Fruit fly (Drosophila melanogaster) whole organism, prepupa: ENCODE data around the gene CG34248.

Experiments
- Blimp-1 ChIP-seq: fragments of 200-800 bp; sonication (Bioruptor generic); optimal IDR thresholded peaks from 3 replicates; lab custom pipeline; 2017; ENCODE audit warnings: missing biosample characterization, missing genetic modification characterization, mild to moderate bottlenecking, moderate library complexity, missing genetic modification reagents
- CG10631 ChIP-seq: fragments of 200-800 bp; sonication (Bioruptor generic); optimal IDR thresholded peaks from 2 replicates; lab custom pipeline; 2016; ENCODE audit warnings: missing biosample characterization, missing genetic modification characterization
- CG11294 ChIP-seq: fragments of 200-800 bp; sonication (Bioruptor generic); IDR thresholded peaks from 2 replicates; pipeline ENCODE4 v1.3.6; 2022; ENCODE audit warnings: missing biosample characterization, missing genetic modification characterization
- CG11902 ChIP-seq: fragments of 200-800 bp; sonication (Bioruptor generic); optimal IDR thresholded peaks from 3 replicates; lab custom pipeline; 2016; ENCODE audit warnings: missing biosample characterization, missing genetic modification characterization
- CG15336 ChIP-seq: fragments of 200-800 bp; sonication (Bioruptor generic); IDR thresholded peaks from 2 replicates; pipeline ENCODE4 v1.3.6; 2022; ENCODE audit warnings: missing biosample characterization, missing genetic modification characterization
- CG1621 ChIP-seq: fragments of 200-800 bp; sonication (Bioruptor generic); optimal IDR thresholded peaks from 3 replicates; lab custom pipeline; 2018; ENCODE audit warnings: missing biosample characterization, mild to moderate bottlenecking, missing genetic modification characterization
- CG16779 ChIP-seq: fragments of 200-800 bp; sonication (Bioruptor generic); optimal IDR thresholded peaks from 3 replicates; lab custom pipeline; 2017; ENCODE audit warnings: missing biosample characterization, mild to moderate bottlenecking, missing genetic modification characterization
- CG3032 ChIP-seq: fragments of 200-800 bp; optimal IDR thresholded peaks from 2 replicates; lab custom pipeline; 2019; ENCODE audit warnings: missing biosample characterization, mild to moderate bottlenecking, missing genetic modification characterization, moderate library complexity
- CG31627 ChIP-seq: fragments of 200-800 bp; sonication (Bioruptor generic); optimal IDR thresholded peaks from 3 replicates; lab custom pipeline; 2016; ENCODE audit warnings: missing biosample characterization, missing genetic modification characterization
- CG32006 ChIP-seq: fragments of 200-800 bp; sonication (Bioruptor generic); optimal IDR thresholded peaks from 3 replicates; lab custom pipeline; 2017; ENCODE audit warnings: missing biosample characterization, mild to moderate bottlenecking, missing genetic modification characterization
- CG34406 ChIP-seq: fragments of 200-800 bp; sonication (Bioruptor generic); optimal IDR thresholded peaks from 3 replicates; lab custom pipeline; 2016; ENCODE audit warnings: missing biosample characterization, missing genetic modification characterization
- CG3919 ChIP-seq: fragments of 200-800 bp; sonication (Bioruptor generic); optimal IDR thresholded peaks from 3 replicates; lab custom pipeline; 2016; ENCODE audit warnings: missing biosample characterization, missing genetic modification characterization
- CG4318 ChIP-seq: fragments of 200-800 bp; sonication (Bioruptor generic); optimal IDR thresholded peaks from 3 replicates; lab custom pipeline; 2017; ENCODE audit warnings: missing biosample characterization, mild to moderate bottlenecking, missing genetic modification characterization
- CG6792 ChIP-seq: fragments of 200-800 bp; sonication (Bioruptor generic); optimal IDR thresholded peaks from 3 replicates; lab custom pipeline; 2016; ENCODE audit warnings: missing biosample characterization, missing genetic modification characterization
- CG6808 ChIP-seq: fragments of 200-800 bp; sonication (Bioruptor generic); optimal IDR thresholded peaks from 3 replicates; lab custom pipeline; 2017; ENCODE audit warnings: missing biosample characterization, missing genetic modification characterization, mild to moderate bottlenecking, moderate library complexity, missing genetic modification reagents
- CG6854 ChIP-seq: fragments of 200-800 bp; sonication (Bioruptor generic); optimal IDR thresholded peaks from 2 replicates; lab custom pipeline; 2017; ENCODE audit warnings: missing biosample characterization, mild to moderate bottlenecking, missing genetic modification characterization
- CG7368 ChIP-seq: fragments of 200-800 bp; sonication (Bioruptor generic); optimal IDR thresholded peaks from 3 replicates; lab custom pipeline; 2016; ENCODE audit warnings: missing biosample characterization, missing genetic modification characterization
- CG8119 ChIP-seq: fragments of 200-800 bp; sonication (Bioruptor generic); IDR thresholded peaks from 3 replicates; pipeline ENCODE4 v1.3.6; 2022; ENCODE audit warnings: missing biosample characterization, missing genetic modification characterization
- CG8632 ChIP-seq: fragments of 200-800 bp; sonication (Bioruptor generic); optimal IDR thresholded peaks from 3 replicates; lab custom pipeline; 2016; ENCODE audit warnings: missing biosample characterization, missing genetic modification characterization
- Eip75B ChIP-seq: fragments of 200-800 bp; sonication (Bioruptor generic); optimal IDR thresholded peaks from 3 replicates; lab custom pipeline; 2016; ENCODE audit warnings: missing biosample characterization, missing genetic modification characterization
- Eip78C ChIP-seq: fragments of 200-800 bp; sonication (Bioruptor generic); peaks from one replicate; lab custom pipeline; 2016; ENCODE audit warnings: missing biosample characterization, missing genetic modification characterization
- Eip93F ChIP-seq: fragments of 200-800 bp; sonication (Bioruptor generic); optimal IDR thresholded peaks from 2 replicates; lab custom pipeline; 2016; ENCODE audit warnings: missing biosample characterization, mild to moderate bottlenecking, missing genetic modification characterization
- Ets21C ChIP-seq: fragments of 200-800 bp; sonication (Bioruptor generic); optimal IDR thresholded peaks from 3 replicates; lab custom pipeline; 2016; ENCODE audit warnings: missing biosample characterization, missing genetic modification characterization
- Ets96B ChIP-seq: fragments of 200-800 bp; optimal IDR thresholded peaks from 2 replicates; lab custom pipeline; 2019; ENCODE audit warnings: missing biosample characterization, mild to moderate bottlenecking, missing genetic modification characterization, moderate library complexity
- Gug ChIP-seq: fragments of 200-800 bp; sonication (Bioruptor generic); IDR thresholded peaks from 2 replicates; pipeline ENCODE4 v1.3.6; 2022; ENCODE audit warnings: missing biosample characterization, missing genetic modification characterization
- Hr38 ChIP-seq: sonication (Bioruptor generic); optimal IDR thresholded peaks from 2 replicates; lab custom pipeline; 2016; ENCODE audit warnings: missing biosample characterization, missing genetic modification characterization
- Hr39 ChIP-seq: fragments of 200-800 bp; sonication (Bioruptor generic); optimal IDR thresholded peaks from 2 replicates; lab custom pipeline; 2016; ENCODE audit warnings: missing biosample characterization, missing genetic modification characterization
- Hr4 ChIP-seq: fragments of 200-800 bp; sonication (Bioruptor generic); optimal IDR thresholded peaks from 3 replicates; lab custom pipeline; 2016; ENCODE audit warnings: missing biosample characterization, missing genetic modification characterization
- Lpt ChIP-seq: fragments of 200-800 bp; sonication (Bioruptor generic); optimal IDR thresholded peaks from 3 replicates; lab custom pipeline; 2016; ENCODE audit warnings: missing biosample characterization, missing genetic modification characterization
- Met ChIP-seq: fragments of 200-800 bp; sonication (Bioruptor generic); optimal IDR thresholded peaks from 3 replicates; lab custom pipeline; 2016; ENCODE audit warnings: missing biosample characterization, missing genetic modification characterization
- Smox ChIP-seq: fragments of 200-800 bp; sonication (Bioruptor generic); optimal IDR thresholded peaks from 3 replicates; lab custom pipeline; 2016; ENCODE audit warnings: missing biosample characterization, missing genetic modification characterization
- Sox102F ChIP-seq: fragments of 200-800 bp; sonication (Bioruptor generic); optimal IDR thresholded peaks from 2 replicates; lab custom pipeline; 2016; ENCODE audit warnings: missing biosample characterization, mild to moderate bottlenecking, missing genetic modification characterization
- Sox14 ChIP-seq: fragments of 200-800 bp; sonication (Bioruptor generic); optimal IDR thresholded peaks from 3 replicates; lab custom pipeline; 2016; ENCODE audit warnings: missing biosample characterization, missing genetic modification characterization
- Sox15 ChIP-seq: fragments of 200-800 bp; sonication (Bioruptor generic); optimal IDR thresholded peaks from 3 replicates; lab custom pipeline; 2016; ENCODE audit warnings: missing biosample characterization, missing genetic modification characterization
- achi ChIP-seq: fragments of 200-800 bp; sonication (Bioruptor generic); optimal IDR thresholded peaks from 3 replicates; lab custom pipeline; 2016; ENCODE audit warnings: missing biosample characterization, missing genetic modification characterization
- acj6 ChIP-seq: fragments of 200-800 bp; sonication (Bioruptor generic); optimal IDR thresholded peaks from 3 replicates; lab custom pipeline; 2016; ENCODE audit warnings: missing biosample characterization, missing genetic modification characterization
- dac ChIP-seq: fragments of 200-800 bp; sonication (Bioruptor generic); optimal IDR thresholded peaks from 2 replicates; lab custom pipeline; 2017; ENCODE audit warnings: missing biosample characterization, mild to moderate bottlenecking, missing genetic modification characterization
- dsx ChIP-seq: fragments of 200-800 bp; optimal IDR thresholded peaks from 3 replicates; lab custom pipeline; 2019; ENCODE audit warnings: missing biosample characterization, mild to moderate bottlenecking, missing genetic modification characterization, moderate library complexity; ENCODE audit not compliant: poor library complexity, severe bottlenecking
- eg ChIP-seq: fragments of 200-800 bp; sonication (Bioruptor generic); IDR thresholded peaks from 3 replicates; pipeline ENCODE4 v1.3.6; 2022; ENCODE audit warnings: missing biosample characterization, missing genetic modification characterization
- esn ChIP-seq: fragments of 200-800 bp; sonication (Bioruptor generic); optimal IDR thresholded peaks from 2 replicates; lab custom pipeline; 2016; ENCODE audit warnings: missing biosample characterization, mild to moderate bottlenecking, missing genetic modification characterization, moderate library complexity
- fd59A ChIP-seq: fragments of 200-800 bp; sonication (Bioruptor generic); optimal IDR thresholded peaks from 2 replicates; lab custom pipeline; 2017; ENCODE audit warnings: missing biosample characterization, mild to moderate bottlenecking, missing genetic modification characterization, missing genetic modification reagents
- fd85E ChIP-seq: fragments of 200-800 bp; sonication (Bioruptor generic); optimal IDR thresholded peaks from 3 replicates; lab custom pipeline; 2016; ENCODE audit warnings: missing biosample characterization, missing genetic modification characterization
- fkh ChIP-seq: fragments of 200-800 bp; sonication (Bioruptor generic); optimal IDR thresholded peaks from 3 replicates; lab custom pipeline; 2017; ENCODE audit warnings: missing biosample characterization, mild to moderate bottlenecking, missing genetic modification characterization, moderate library complexity
- lz ChIP-seq: fragments of 200-800 bp; sonication (Bioruptor generic); optimal IDR thresholded peaks from 3 replicates; lab custom pipeline; 2016; ENCODE audit warnings: missing biosample characterization, missing genetic modification characterization
- net ChIP-seq: fragments of 200-800 bp; sonication (Bioruptor generic); optimal IDR thresholded peaks from 3 replicates; lab custom pipeline; 2016; ENCODE audit warnings: missing biosample characterization, missing genetic modification characterization
- pdm3 ChIP-seq: fragments of 200-800 bp; sonication (Bioruptor generic); optimal IDR thresholded peaks from 3 replicates; lab custom pipeline; 2016; ENCODE audit warnings: missing biosample characterization, missing genetic modification characterization
- salr ChIP-seq, 2 experiments: fragments of 200-800 bp; sonication (Bioruptor generic); optimal IDR thresholded peaks; 3 replicates each; lab custom pipeline; 2016 to 2018; ENCODE audit warnings: missing biosample characterization in 2 of 2, missing genetic modification characterization in 2 of 2, mild to moderate bottlenecking in 1 of 2
- ss ChIP-seq, 2 experiments: fragments of 200-800 bp; sonication (Bioruptor generic); optimal IDR thresholded peaks; 2 replicates in 1 of 2; 3 replicates in 1 of 2; lab custom pipeline; 2017 to 2018; ENCODE audit warnings: mild to moderate bottlenecking in 2 of 2, missing biosample characterization in 2 of 2, missing genetic modification characterization in 2 of 2, moderate library complexity in 1 of 2
- svp ChIP-seq: fragments of 200-800 bp; sonication (Bioruptor generic); peaks from one replicate; lab custom pipeline; 2016; ENCODE audit warnings: missing biosample characterization, missing genetic modification characterization
- vri ChIP-seq: fragments of 200-800 bp; sonication (Bioruptor generic); optimal IDR thresholded peaks from 3 replicates; lab custom pipeline; 2016; ENCODE audit warnings: missing biosample characterization, mild to moderate bottlenecking, missing genetic modification characterization

CG34248 gene

DNA sequence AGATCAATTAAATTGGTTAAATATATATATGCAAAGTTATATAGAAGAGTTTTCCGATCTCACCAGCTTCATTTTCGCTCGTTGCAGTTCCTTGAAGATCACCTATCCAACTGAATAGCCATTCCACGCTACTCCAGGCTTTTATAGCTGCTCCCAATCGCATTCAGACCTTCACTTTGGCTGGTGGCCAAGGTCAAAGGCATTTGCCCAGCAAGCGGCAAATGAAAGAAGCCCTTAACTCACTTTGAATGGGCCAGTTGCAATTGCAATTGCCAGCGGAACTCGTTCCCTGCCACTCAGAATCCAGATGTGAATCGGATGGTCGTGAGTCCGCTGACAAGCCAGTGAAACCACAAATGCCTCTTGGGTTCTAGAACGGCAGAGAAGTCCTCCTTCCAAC is 9.2 kb downstream of the CG34248 start, which contains the start of gene CG34247:
TSS of gene CG34247 (minus strand) at position 101 of the 400 bp plus-strand sequence.
- TF ChIP-seq Blimp-1 (GFP tag; lab: Kevin White, UChicago): no peak
- TF ChIP-seq Eip93F (GFP tag; lab: Kevin White, UChicago): no peak
- no peak for TF ChIP-seq Sox14 (GFP tag; lab: Kevin White, UChicago)
- no peak for TF ChIP-seq CG8632 (GFP tag; lab: Kevin White, UChicago)
- TF ChIP-seq CG32006: no peak
- no peak for TF ChIP-seq CG6792 (GFP tag; lab: Kevin White, UChicago)
- no peak for TF ChIP-seq eg (GFP tag; lab: Robert Waterston, UW)

DNA sequence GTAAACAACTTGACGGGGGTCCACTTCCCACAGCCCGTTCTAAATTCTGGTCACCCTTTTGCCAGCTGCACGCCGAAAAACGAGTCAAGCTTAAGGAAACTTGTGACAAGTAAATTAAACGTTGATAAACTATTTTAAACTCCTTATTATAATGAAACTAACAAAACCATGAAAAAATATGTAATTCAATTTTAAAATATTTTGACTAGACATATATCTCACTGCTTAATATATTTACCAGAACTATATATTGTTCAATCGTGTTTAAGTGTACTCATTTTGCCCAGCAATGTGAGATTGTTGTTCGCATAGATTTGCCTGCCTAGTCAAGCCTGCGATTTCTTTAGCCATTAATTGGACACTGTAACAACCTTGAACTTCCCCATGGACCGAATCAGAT is 11.2 kb downstream of the CG34248 start, which contains the start of gene CG13053:
TSS of gene CG13053 (minus strand) at position 171 of the 400 bp plus-strand sequence.
- TF ChIP-seq net (GFP tag; lab: Kevin White, UChicago) (no peak), CG16779 (peak; percentile 10), Blimp-1 (GFP tag; lab: Kevin White, UChicago) (no peak), pdm3 (GFP tag; lab: Kevin White, UChicago) (no peak), Ets21C (no peak), achi (GFP tag; lab: Kevin White, UChicago) (peak; percentile 20), vri (no peak), CG3032 (tag; lab: Kevin White, UChicago) (peak; percentile 74), eg (GFP tag; lab: Robert Waterston, UW) (no peak), CG8119 (GFP tag; lab: Robert Waterston, UW) (peak; percentile 28; the same call in 1 of the 3 replicates), Sox15 (no peak), dac (no peak), acj6 (GFP tag; lab: Kevin White, UChicago) (peak; percentile 23), dsx (GFP tag; lab: Kevin White, UChicago) (peak; percentile 85), esn (GFP tag; lab: Kevin White, UChicago) (no peak), fkh (GFP tag; lab: Kevin White, UChicago) (no peak), fd85E (GFP tag; lab: Kevin White, UChicago) (no peak), salr (GFP tag; optimal IDR thresholded peaks at IDR 0.05; lab: Kevin White, UChicago) (peak in 1 of 2 experiments; percentile 25), svp (GFP tag; lab: Kevin White, UChicago) (no peak), Lpt (no peak), CG1621 (tag; lab: Kevin White, UChicago) (no peak), Eip78C (GFP tag; lab: Kevin White, UChicago) (peak; percentile 89), Smox (GFP tag; lab: Kevin White, UChicago) (no peak), Hr39 (no peak), CG15336 (GFP tag; lab: Robert Waterston, UW) (no peak), CG8632 (GFP tag; lab: Kevin White, UChicago) (no peak), Eip75B (GFP tag; lab: Kevin White, UChicago) (peak; percentile 58), Met (GFP tag; lab: Kevin White, UChicago) (no peak), Ets96B (peak; percentile 82), fd59A (peak; percentile 62), CG34406 (no peak), CG6854 (GFP tag; lab: Kevin White, UChicago) (no peak), CG6792 (GFP tag; lab: Kevin White, UChicago) (no peak), Eip93F (GFP tag; lab: Kevin White, UChicago) (no peak), lz (GFP tag; lab: Kevin White, UChicago) (no peak), Sox14 (GFP tag; lab: Kevin White, UChicago) (no peak), Gug (GFP tag; lab: Robert Waterston, UW) (no peak), CG6808 (peak; percentile 77), CG4318 (no peak), CG10631 (GFP tag; lab: Kevin White, UChicago) (peak; percentile 64), Hr38 (GFP tag; lab: Kevin White, UChicago) (no peak), Hr4 (GFP tag; lab: Kevin White, UChicago) (no peak), CG7368 (GFP tag; lab: Kevin White, UChicago) (no peak), CG11294 (no peak), CG11902 (GFP tag; lab: Kevin White, UChicago) (no peak), CG31627 (GFP tag; lab: Kevin White, UChicago) (no peak), CG3919 (GFP tag; lab: Kevin White, UChicago) (peak; percentile 46), ss (GFP tag; optimal IDR thresholded peaks at IDR 0.05; lab: Kevin White, UChicago) (peak; percentile 50 to 73), Sox102F (GFP tag; lab: Kevin White, UChicago) (no peak)
